Fruit fly (Drosophila melanogaster) whole organism, embryonic: ENCODE measurements around the gene Ugt316A1.

Experiments used
- CG6254 ChIP-seq: fragments of 200-800 bp; sonication (Bioruptor generic); optimal IDR thresholded peaks from 3 replicates; lab custom pipeline; 2017; ENCODE audit warnings: mild to moderate bottlenecking, missing biosample characterization, missing genetic modification reagents, missing genetic modification characterization
- Hr39 ChIP-seq: fragments of >200 bp; optimal IDR thresholded peaks from 2 replicates; lab custom pipeline; 2017
- dm ChIP-seq: fragments of 200-800 bp; sonication (Bioruptor generic); optimal IDR thresholded peaks from 3 replicates; lab custom pipeline; 2016; ENCODE audit warnings: missing biosample characterization, missing genetic modification characterization
- kay ChIP-seq: fragments of 200-800 bp; sonication (Bioruptor generic); optimal IDR thresholded peaks from 2 replicates; lab custom pipeline; 2016; ENCODE audit warnings: missing biosample characterization, missing genetic modification characterization

DNA sequence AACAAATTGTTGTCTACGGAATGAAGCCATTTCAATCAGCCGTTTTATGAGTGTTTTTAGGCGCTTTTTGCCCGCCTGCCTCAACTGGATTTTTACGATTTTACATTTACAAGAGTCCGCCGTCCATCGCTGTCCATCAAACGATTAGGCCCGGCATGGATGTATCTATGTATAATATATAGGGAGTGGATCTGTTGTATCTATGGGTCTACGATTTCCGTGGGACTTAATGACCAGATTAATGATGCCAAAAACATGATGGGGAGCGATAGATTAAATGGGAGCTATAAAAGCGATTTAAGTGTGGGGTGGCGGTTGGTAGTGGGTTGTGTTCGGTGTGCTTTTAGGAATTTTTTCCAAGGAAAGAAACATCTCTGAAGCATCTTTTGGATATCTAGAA is 13.9 kb downstream of the Ugt316A1 start:
- no peak for TF ChIP-seq kay (GFP tag; lab: Kevin White, UChicago)
- TF ChIP-seq CG6254: no peak
- no peak for TF ChIP-seq dm (GFP tag; lab: Kevin White, UChicago)
- no peak for TF ChIP-seq Hr39 (lab: Kevin White, UChicago)
